Worm (Caenorhabditis elegans) whole organism, midembryonic: Measurements from ENCODE around the gene F11E6.6.

Experiments used
- klf-2 ChIP-seq: fragments of 200-800 bp; sonication (Bioruptor generic); conservative IDR thresholded peaks from 2 replicates; pipeline ENCODE4 v1.3.6; 2022; ENCODE audit warnings: missing genetic modification reagents, missing genetic modification characterization, missing compliant biosample characterization
- ztf-23 ChIP-seq: fragments of 200-800 bp; sonication (Bioruptor generic); IDR thresholded peaks from 2 replicates; pipeline ENCODE4 v1.3.6; 2022; ENCODE audit warnings: missing genetic modification reagents, missing genetic modification characterization, missing compliant biosample characterization

ce11 chrIV:17475743-17476142 is 10.0 kb upstream of the F11E6.6 start, which contains the start of gene grl-24:
- TF ChIP-seq klf-2 (GFP tag; lab: Robert Waterston, UW): no peak
- no peak for TF ChIP-seq ztf-23 (GFP tag; lab: Robert Waterston, UW)
